Worm (Caenorhabditis elegans) whole organism, early embryonic: Measurements from ENCODE around the gene rpb-8.

Source experiments
- B0310.2 ChIP-seq: sonication (generic microtip); optimal IDR thresholded peaks from 2 replicates; lab custom pipeline; 2016; ENCODE audit warnings: mild to moderate bottlenecking, missing genetic modification characterization, missing compliant biosample characterization
- F13C5.2 ChIP-seq: sonication (generic microtip); optimal IDR thresholded peaks from 2 replicates; lab custom pipeline; 2017; ENCODE audit warnings: mild to moderate bottlenecking, missing genetic modification characterization, inconsistent platforms, missing compliant biosample characterization
- aly-1 ChIP-seq: sonication (generic microtip); optimal IDR thresholded peaks from 2 replicates; lab custom pipeline; 2016; ENCODE audit warnings: missing genetic modification characterization, missing compliant biosample characterization
- ama-1 ChIP-seq: fragments of 150-350 bp; optimal IDR thresholded peaks from 2 replicates; lab custom pipeline; 2014
- ceh-13 ChIP-seq: fragments of 200-800 bp; sonication (Bioruptor generic); optimal IDR thresholded peaks from 2 replicates; lab custom pipeline; 2018; ENCODE audit warnings: mild to moderate bottlenecking, missing genetic modification characterization, missing compliant biosample characterization
- ceh-36 ChIP-seq: sonication (generic microtip); optimal IDR thresholded peaks from 2 replicates; lab custom pipeline; 2016; ENCODE audit warnings: missing genetic modification characterization, inconsistent platforms, missing compliant biosample characterization
- ets-7 ChIP-seq: sonication (generic microtip); optimal IDR thresholded peaks from 2 replicates; lab custom pipeline; 2016; ENCODE audit warnings: missing genotype, missing genetic modification characterization, missing compliant biosample characterization
- flt-1 ChIP-seq: fragments of 200-800 bp; sonication (Bioruptor generic); IDR thresholded peaks from 2 replicates; pipeline ENCODE4 v1.3.6; 2022; ENCODE audit warnings: missing genetic modification characterization, missing compliant biosample characterization
- hmbx-1 ChIP-seq: sonication (generic microtip); optimal IDR thresholded peaks from 2 replicates; lab custom pipeline; 2016; ENCODE audit warnings: mild to moderate bottlenecking, missing genetic modification characterization, missing compliant biosample characterization
- hmg-4 ChIP-seq: fragments of 200-800 bp; sonication (Bioruptor generic); optimal IDR thresholded peaks from 2 replicates; lab custom pipeline; 2018; ENCODE audit warnings: mild to moderate bottlenecking, missing genetic modification characterization, missing compliant biosample characterization
- hnd-1 ChIP-seq: sonication (generic microtip); optimal IDR thresholded peaks from 2 replicates; lab custom pipeline; 2016; ENCODE audit warnings: missing genetic modification characterization, missing compliant biosample characterization
- pes-1 ChIP-seq: fragments of 200-800 bp; sonication (Bioruptor generic); IDR thresholded peaks from 2 replicates; pipeline ENCODE4 v1.3.6; 2022; ENCODE audit warnings: missing genetic modification reagents, missing genetic modification characterization, missing compliant biosample characterization
- scrt-1 ChIP-seq: fragments of 200-800 bp; sonication (Bioruptor generic); IDR thresholded peaks from 2 replicates; pipeline ENCODE4 v1.3.6; 2022; ENCODE audit warnings: missing genetic modification characterization, missing compliant biosample characterization
- sea-1 ChIP-seq: fragments of 200-800 bp; sonication (Bioruptor generic); conservative IDR thresholded peaks from 2 replicates; pipeline ENCODE4 v1.3.6; 2022; ENCODE audit warnings: missing genetic modification characterization, missing compliant biosample characterization
- tbx-11 ChIP-seq: fragments of 200-800 bp; sonication (Bioruptor generic); IDR thresholded peaks from 2 replicates; pipeline ENCODE4 v1.3.6; 2022; ENCODE audit warnings: missing genetic modification characterization, missing compliant biosample characterization
- tbx-37 ChIP-seq: fragments of 200-800 bp; sonication (Bioruptor generic); conservative IDR thresholded peaks from 2 replicates; pipeline ENCODE4 v1.3.6; 2022; ENCODE audit warnings: missing genetic modification reagents, missing genetic modification characterization, missing compliant biosample characterization
- tra-4 ChIP-seq: sonication (generic microtip); optimal IDR thresholded peaks from 2 replicates; lab custom pipeline; 2017; ENCODE audit warnings: missing genetic modification characterization, missing compliant biosample characterization

rpb-8 gene

DNA sequence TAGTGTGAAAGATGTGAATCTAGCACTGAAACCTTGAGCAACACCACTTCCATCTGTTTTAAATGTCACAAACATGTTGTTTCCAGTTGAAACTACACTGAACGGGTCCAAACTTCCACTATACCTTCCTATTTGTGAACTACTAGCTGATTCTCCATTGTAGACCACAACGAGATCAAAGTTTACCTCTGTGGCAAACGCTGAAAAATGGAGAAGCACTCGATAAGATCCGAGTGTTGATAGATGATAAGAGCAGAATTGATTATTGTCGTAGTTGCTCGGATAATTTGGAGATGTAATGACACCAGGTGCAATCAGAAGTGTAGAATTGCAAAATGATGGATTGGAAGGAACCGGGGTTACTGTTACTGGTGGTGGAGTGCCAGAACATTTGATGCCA lies 35.9 kb downstream of the rpb-8 start:
- TF ChIP-seq hmbx-1 (tag; lab: Kevin White, UChicago) (no peak), hnd-1 (tag; lab: Kevin White, UChicago) (no peak), tbx-11 (GFP tag; lab: Robert Waterston, UW) (no peak), ets-7 (tag; lab: Kevin White, UChicago) (no peak), F13C5.2 (tag; lab: Kevin White, UChicago) (no peak), tra-4 (tag; lab: Kevin White, UChicago) (no peak), scrt-1 (GFP tag; lab: Robert Waterston, UW) (no peak), ceh-13 (GFP tag; lab: Kevin White, UChicago) (no peak), hmg-4 (no peak), aly-1 (tag; lab: Kevin White, UChicago) (no peak), B0310.2 (no peak), pes-1 (GFP tag; lab: Robert Waterston, UW) (no peak), flt-1 (GFP tag; lab: Robert Waterston, UW) (no peak), tbx-37 (GFP tag; lab: Robert Waterston, UW) (no peak), sea-1 (GFP tag; lab: Robert Waterston, UW) (no peak), ama-1 (lab: Kevin White, UChicago) (no peak)

DNA sequence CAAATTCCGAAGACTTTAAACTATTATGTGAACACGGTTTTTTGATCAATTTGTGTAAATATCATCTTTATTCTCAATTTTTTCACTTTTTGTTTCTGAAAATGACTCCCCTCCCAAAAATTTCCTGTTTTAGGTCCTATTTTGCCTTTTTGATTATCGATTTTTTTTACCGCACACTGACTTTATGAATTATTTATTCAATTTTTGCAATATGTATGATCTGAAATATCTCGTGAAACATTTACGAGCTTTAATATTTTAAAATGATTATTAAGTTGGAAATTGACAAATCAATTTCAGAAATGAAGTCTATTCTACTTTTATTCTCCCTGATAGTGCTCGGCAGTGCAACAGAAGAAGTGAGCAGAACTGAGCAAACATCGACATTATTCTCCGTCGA lies 38.4 kb downstream of the rpb-8 start, which contains the start of gene C35D10.1:
C35D10.1 (plus strand) TSS at position 301 of the 400 bp plus-strand sequence.
- no peak for TF ChIP-seq tra-4 (tag; lab: Kevin White, UChicago)
- TF ChIP-seq tbx-11 (GFP tag; lab: Robert Waterston, UW), result no peak
- no peak for TF ChIP-seq tbx-37 (GFP tag; lab: Robert Waterston, UW)
- no peak for TF ChIP-seq pes-1 (GFP tag; lab: Robert Waterston, UW)
- no peak for TF ChIP-seq F13C5.2 (tag; lab: Kevin White, UChicago)
- no peak for TF ChIP-seq B0310.2
- TF ChIP-seq flt-1 (GFP tag; lab: Robert Waterston, UW), result no peak
- TF ChIP-seq aly-1 (tag; lab: Kevin White, UChicago), result no peak

DNA sequence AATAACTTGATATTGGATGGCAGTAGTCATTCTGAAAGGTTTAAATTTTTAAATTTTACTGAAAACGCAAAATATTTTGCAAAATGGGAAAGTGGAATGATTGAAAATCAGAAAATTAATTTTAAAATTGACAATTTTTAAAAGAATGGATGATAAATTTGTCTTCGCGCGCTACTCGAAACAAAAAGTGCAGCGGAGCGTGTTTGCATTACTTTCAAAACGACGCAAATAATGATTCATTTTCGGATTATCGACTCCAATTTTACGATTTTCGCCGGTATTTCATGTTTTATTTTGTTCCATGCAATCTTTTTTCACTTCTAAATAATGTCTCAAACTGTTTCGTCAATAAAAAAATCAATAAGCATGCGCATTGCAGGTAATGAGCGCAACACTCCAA lies 39.5 kb downstream of the rpb-8 start, which contains the start of the genes tost-1 and arx-6:
tost-1 (minus strand) TSS at position 31 of the 400 bp plus-strand sequence.
arx-6 (plus strand) TSS at position 378 of the 400 bp plus-strand sequence.
- TF ChIP-seq hmg-4, result peak; percentile 35
- TF ChIP-seq ceh-13 (GFP tag; lab: Kevin White, UChicago), result no peak

DNA sequence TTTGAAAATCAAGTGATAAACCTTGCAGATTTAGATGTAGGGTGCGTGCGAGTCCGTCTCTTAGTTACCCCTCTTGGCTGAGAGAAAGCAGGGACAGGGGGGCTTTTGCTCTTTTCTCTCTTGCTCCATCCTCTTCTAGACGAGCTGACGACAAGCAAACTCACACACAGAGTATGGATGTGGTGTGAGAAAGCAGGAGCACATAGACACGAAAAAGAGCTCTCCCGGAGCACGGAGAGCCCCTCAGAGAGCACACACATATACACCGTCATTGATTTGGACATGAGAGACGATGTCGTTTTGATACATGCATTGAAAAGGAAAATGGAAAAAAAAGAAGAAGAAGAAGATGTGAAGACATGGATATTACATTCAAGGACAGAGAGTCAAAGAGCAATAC lies 42.1 kb downstream of the rpb-8 start:
- TF ChIP-seq flt-1 (GFP tag; lab: Robert Waterston, UW) (no peak), ama-1 (lab: Kevin White, UChicago) (no peak), sea-1 (GFP tag; lab: Robert Waterston, UW) (no peak), pes-1 (GFP tag; lab: Robert Waterston, UW) (no peak), scrt-1 (GFP tag; lab: Robert Waterston, UW) (no peak), tbx-37 (GFP tag; lab: Robert Waterston, UW) (no peak), B0310.2 (no peak), aly-1 (tag; lab: Kevin White, UChicago) (no peak), hnd-1 (tag; lab: Kevin White, UChicago) (no peak), F13C5.2 (tag; lab: Kevin White, UChicago) (no peak), ets-7 (tag; lab: Kevin White, UChicago) (no peak), hmg-4 (no peak), tra-4 (tag; lab: Kevin White, UChicago) (no peak), ceh-13 (GFP tag; lab: Kevin White, UChicago) (no peak), hmbx-1 (tag; lab: Kevin White, UChicago) (no peak), tbx-11 (GFP tag; lab: Robert Waterston, UW) (no peak), ceh-36 (tag; lab: Kevin White, UChicago) (no peak)

DNA sequence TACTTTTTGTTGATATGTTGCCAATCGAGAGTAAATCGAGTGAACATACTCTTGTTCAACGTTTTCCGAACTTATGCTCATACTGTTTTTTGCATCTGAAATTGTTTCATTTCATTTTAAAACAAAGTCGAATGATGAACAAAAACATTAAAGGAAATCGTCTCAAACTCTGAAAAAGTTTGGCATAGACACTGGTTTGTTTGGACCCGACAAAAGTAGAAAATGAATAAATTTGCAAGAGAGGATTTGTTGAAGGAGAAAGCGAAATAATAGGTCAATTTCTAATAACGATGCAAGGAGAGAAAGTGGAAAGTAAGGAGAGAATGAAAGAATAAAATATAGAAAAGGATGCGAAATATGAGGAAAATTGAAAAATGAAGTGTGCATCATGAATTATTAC lies 43.1 kb downstream of the rpb-8 start, which contains the start of gene C35D10.12:
C35D10.12 (minus strand) TSS at position 101 of the 400 bp plus-strand sequence.
- no peak for TF ChIP-seq F13C5.2 (tag; lab: Kevin White, UChicago)
- TF ChIP-seq scrt-1 (GFP tag; lab: Robert Waterston, UW), result no peak
- TF ChIP-seq tbx-11 (GFP tag; lab: Robert Waterston, UW), result no peak
- TF ChIP-seq hmg-4, result no peak
- no peak for TF ChIP-seq hnd-1 (tag; lab: Kevin White, UChicago)
- TF ChIP-seq flt-1 (GFP tag; lab: Robert Waterston, UW), result no peak
- no peak for TF ChIP-seq ama-1 (lab: Kevin White, UChicago)
- TF ChIP-seq hmbx-1 (tag; lab: Kevin White, UChicago), result no peak
- no peak for TF ChIP-seq tbx-37 (GFP tag; lab: Robert Waterston, UW)
- no peak for TF ChIP-seq tra-4 (tag; lab: Kevin White, UChicago)
- TF ChIP-seq B0310.2, result no peak
- no peak for TF ChIP-seq ets-7 (tag; lab: Kevin White, UChicago)
- no peak for TF ChIP-seq sea-1 (GFP tag; lab: Robert Waterston, UW)
- no peak for TF ChIP-seq pes-1 (GFP tag; lab: Robert Waterston, UW)
- no peak for TF ChIP-seq aly-1 (tag; lab: Kevin White, UChicago)

DNA sequence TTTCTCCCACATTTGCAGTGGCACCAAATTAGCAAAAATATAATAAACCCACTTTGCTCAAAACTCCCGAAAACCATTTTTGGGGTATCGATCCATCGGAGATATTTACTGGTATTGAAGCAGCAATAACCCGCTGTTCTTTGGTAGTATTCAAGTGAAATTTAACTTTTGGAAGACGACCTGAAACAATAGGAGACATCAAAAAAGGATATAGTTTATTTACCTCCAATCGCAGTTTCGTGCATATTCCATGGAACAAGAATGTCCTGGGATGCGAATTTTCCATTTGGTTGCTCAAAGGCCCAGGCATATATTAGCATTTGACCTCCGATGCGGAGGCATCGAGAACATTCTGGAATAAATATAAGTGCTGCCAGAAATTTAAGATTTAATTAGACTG lies 44.4 kb downstream of the rpb-8 start:
- TF ChIP-seq ets-7 (tag; lab: Kevin White, UChicago), result no peak
- no peak for TF ChIP-seq hmg-4
- no peak for TF ChIP-seq aly-1 (tag; lab: Kevin White, UChicago)
- TF ChIP-seq B0310.2, result no peak
- no peak for TF ChIP-seq ceh-36 (tag; lab: Kevin White, UChicago)
- no peak for TF ChIP-seq hnd-1 (tag; lab: Kevin White, UChicago)
- TF ChIP-seq scrt-1 (GFP tag; lab: Robert Waterston, UW), result no peak
- no peak for TF ChIP-seq ceh-13 (GFP tag; lab: Kevin White, UChicago)
- no peak for TF ChIP-seq tbx-11 (GFP tag; lab: Robert Waterston, UW)
- TF ChIP-seq F13C5.2 (tag; lab: Kevin White, UChicago), result no peak
- TF ChIP-seq pes-1 (GFP tag; lab: Robert Waterston, UW), result no peak
- TF ChIP-seq flt-1 (GFP tag; lab: Robert Waterston, UW), result no peak
- no peak for TF ChIP-seq hmbx-1 (tag; lab: Kevin White, UChicago)
- no peak for TF ChIP-seq tra-4 (tag; lab: Kevin White, UChicago)

DNA sequence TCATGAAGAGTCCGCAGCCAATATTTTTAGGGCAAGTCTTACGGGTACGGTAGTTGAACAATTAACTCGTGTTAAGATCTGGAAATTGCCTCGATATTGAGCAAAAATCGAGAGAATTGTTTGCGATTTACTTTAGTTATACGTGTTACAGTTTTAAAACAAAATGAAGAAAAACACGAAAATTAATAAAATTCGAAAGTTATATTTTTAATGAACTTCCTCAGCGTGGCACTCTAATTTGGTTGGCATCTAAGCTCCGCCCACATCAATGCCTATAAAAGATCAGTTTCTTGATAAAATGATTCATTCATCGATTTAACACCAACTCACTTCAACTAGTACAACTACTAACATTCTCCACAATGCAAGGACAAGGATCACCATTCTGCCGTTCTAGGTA lies 47.3 kb downstream of the rpb-8 start, which contains the start of gene gipc-1:
gipc-1 (plus strand) TSS at position 301 of the 400 bp plus-strand sequence.
- no peak for TF ChIP-seq hmbx-1 (tag; lab: Kevin White, UChicago)
- TF ChIP-seq pes-1 (GFP tag; lab: Robert Waterston, UW), result no peak
- TF ChIP-seq hnd-1 (tag; lab: Kevin White, UChicago), result no peak
- no peak for TF ChIP-seq ceh-36 (tag; lab: Kevin White, UChicago)
- no peak for TF ChIP-seq scrt-1 (GFP tag; lab: Robert Waterston, UW)
- TF ChIP-seq flt-1 (GFP tag; lab: Robert Waterston, UW), result no peak
- no peak for TF ChIP-seq sea-1 (GFP tag; lab: Robert Waterston, UW)
- no peak for TF ChIP-seq hmg-4
- no peak for TF ChIP-seq ama-1 (lab: Kevin White, UChicago)
- TF ChIP-seq tbx-37 (GFP tag; lab: Robert Waterston, UW), result no peak
- TF ChIP-seq tbx-11 (GFP tag; lab: Robert Waterston, UW), result no peak
- no peak for TF ChIP-seq B0310.2
- no peak for TF ChIP-seq ceh-13 (GFP tag; lab: Kevin White, UChicago)
- TF ChIP-seq F13C5.2 (tag; lab: Kevin White, UChicago), result no peak
- no peak for TF ChIP-seq tra-4 (tag; lab: Kevin White, UChicago)
- no peak for TF ChIP-seq ets-7 (tag; lab: Kevin White, UChicago)
- no peak for TF ChIP-seq aly-1 (tag; lab: Kevin White, UChicago)
